Worm (Caenorhabditis elegans) whole organism, late embryonic: ENCODE results near the gene srh-98.

Experiments used
- C38D4.7 ChIP-seq: fragments of 200-800 bp; sonication (Bioruptor generic); optimal IDR thresholded peaks from 2 replicates; lab custom pipeline; 2018; ENCODE audit warnings: mild to moderate bottlenecking, missing genetic modification characterization, moderate library complexity, missing compliant biosample characterization
- F13H6.1 ChIP-seq: sonication (generic microtip); optimal IDR thresholded peaks from 2 replicates; lab custom pipeline; 2016; ENCODE audit warnings: missing genetic modification characterization, missing compliant biosample characterization
- K09A11.1 ChIP-seq: sonication (generic microtip); optimal IDR thresholded peaks from 2 replicates; lab custom pipeline; 2017; ENCODE audit warnings: antibody characterized with exemption, mild to moderate bottlenecking, missing genetic modification characterization, missing compliant biosample characterization; ENCODE audit not compliant: insufficient read depth
- T23F11.4 ChIP-seq: fragments of 200-800 bp; sonication (Bioruptor generic); optimal IDR thresholded peaks from 2 replicates; lab custom pipeline; 2018; ENCODE audit warnings: mild to moderate bottlenecking, missing genetic modification characterization, missing compliant biosample characterization
- Y22D7AL.16 ChIP-seq: sonication (generic microtip); optimal IDR thresholded peaks from 2 replicates; lab custom pipeline; 2016; ENCODE audit warnings: missing genetic modification characterization, missing compliant biosample characterization
- ceh-19 ChIP-seq: fragments of 200-800 bp; sonication (Bioruptor generic); optimal IDR thresholded peaks from 2 replicates; lab custom pipeline; 2018; ENCODE audit warnings: mild to moderate bottlenecking, missing genetic modification characterization, missing compliant biosample characterization
- ceh-24 ChIP-seq: sonication (generic microtip); optimal IDR thresholded peaks from 2 replicates; lab custom pipeline; 2016; ENCODE audit warnings: mild to moderate bottlenecking, missing genetic modification characterization, missing compliant biosample characterization
- ceh-45 ChIP-seq: fragments of 200-800 bp; sonication (Bioruptor generic); IDR thresholded peaks from 2 replicates; pipeline ENCODE4 v1.3.6; 2022; ENCODE audit warnings: missing genetic modification reagents, missing genetic modification characterization, missing compliant biosample characterization
- ceh-48 ChIP-seq: sonication (generic microtip); optimal IDR thresholded peaks from 2 replicates; lab custom pipeline; 2016; ENCODE audit warnings: missing genetic modification characterization, inconsistent platforms, missing compliant biosample characterization
- ets-4 ChIP-seq: sonication (generic microtip); optimal IDR thresholded peaks from 2 replicates; lab custom pipeline; 2016; ENCODE audit warnings: missing genetic modification characterization, missing compliant biosample characterization
- eyg-1 ChIP-seq: sonication (generic microtip); optimal IDR thresholded peaks from 2 replicates; lab custom pipeline; 2016; ENCODE audit warnings: missing genotype, missing genetic modification characterization, missing compliant biosample characterization
- fkh-10 ChIP-seq: fragments of 150-350 bp; optimal IDR thresholded peaks from 2 replicates; lab custom pipeline; 2014; ENCODE audit warnings: missing biosample characterization, missing genetic modification reagents, missing genetic modification characterization
- fkh-6 ChIP-seq: sonication (generic microtip); optimal IDR thresholded peaks from 2 replicates; lab custom pipeline; 2016; ENCODE audit warnings: missing genetic modification characterization, missing compliant biosample characterization
- gmeb-2 ChIP-seq: sonication (generic microtip); optimal IDR thresholded peaks from 2 replicates; lab custom pipeline; 2016; ENCODE audit warnings: missing genetic modification characterization, inconsistent platforms, missing compliant biosample characterization
- hlh-30 ChIP-seq: sonication (generic microtip); optimal IDR thresholded peaks from 2 replicates; lab custom pipeline; 2017; ENCODE audit warnings: antibody characterized with exemption, missing genetic modification characterization, missing compliant biosample characterization; ENCODE audit not compliant: insufficient read depth
- hlh-8 ChIP-seq: sonication (generic microtip); optimal IDR thresholded peaks from 2 replicates; lab custom pipeline; 2016; ENCODE audit warnings: missing genotype, missing genetic modification characterization, missing compliant biosample characterization
- lim-6 ChIP-seq: sonication (generic microtip); optimal IDR thresholded peaks from 2 replicates; lab custom pipeline; 2016; ENCODE audit warnings: missing genetic modification characterization, missing compliant biosample characterization
- madf-2 ChIP-seq: sonication (generic microtip); optimal IDR thresholded peaks from 2 replicates; lab custom pipeline; 2017; ENCODE audit warnings: missing genetic modification characterization, missing compliant biosample characterization
- nfya-1 ChIP-seq: sonication (generic microtip); optimal IDR thresholded peaks from 2 replicates; lab custom pipeline; 2017; ENCODE audit warnings: missing genetic modification characterization, mild to moderate bottlenecking, missing compliant biosample characterization, antibody characterized with exemption, moderate library complexity
- nhr-11 ChIP-seq: fragments of 150-350 bp; optimal IDR thresholded peaks from 2 replicates; lab custom pipeline; 2014; ENCODE audit warnings: missing biosample characterization, missing genetic modification characterization
- nhr-232 ChIP-seq: sonication (generic microtip); optimal IDR thresholded peaks from 2 replicates; lab custom pipeline; 2016; ENCODE audit warnings: missing genetic modification characterization, missing compliant biosample characterization
- npax-4 ChIP-seq: sonication (generic microtip); optimal IDR thresholded peaks from 2 replicates; lab custom pipeline; 2016; ENCODE audit warnings: missing genetic modification characterization, missing compliant biosample characterization
- pag-3 ChIP-seq: sonication (generic microtip); optimal IDR thresholded peaks from 2 replicates; lab custom pipeline; 2016; ENCODE audit warnings: missing compliant biosample characterization, missing genetic modification characterization, borderline replicate concordance
- pha-2 ChIP-seq: sonication (generic microtip); optimal IDR thresholded peaks from 2 replicates; lab custom pipeline; 2017; ENCODE audit warnings: mild to moderate bottlenecking, missing genetic modification characterization, missing compliant biosample characterization
- pha-4 ChIP-seq: fragments of 150-350 bp; optimal IDR thresholded peaks from 2 replicates; lab custom pipeline; 2018; ENCODE audit warnings: missing biosample characterization, missing genetic modification reagents, missing genetic modification characterization
- pqm-1 ChIP-seq: sonication (generic microtip); optimal IDR thresholded peaks from 2 replicates; lab custom pipeline; 2016; ENCODE audit warnings: missing genetic modification characterization, missing compliant biosample characterization
- rnt-1 ChIP-seq: sonication (generic microtip); optimal IDR thresholded peaks from 2 replicates; lab custom pipeline; 2016; ENCODE audit warnings: missing genetic modification characterization, missing compliant biosample characterization
- sox-2 ChIP-seq: fragments of 200-800 bp; sonication (Bioruptor generic); IDR thresholded peaks from 2 replicates; pipeline ENCODE4 v1.3.6; 2022; ENCODE audit warnings: missing genetic modification reagents, missing genetic modification characterization, missing compliant biosample characterization
- syd-9 ChIP-seq: sonication (generic microtip); optimal IDR thresholded peaks from 2 replicates; lab custom pipeline; 2016; ENCODE audit warnings: mild to moderate bottlenecking, missing genetic modification characterization, moderate library complexity, missing compliant biosample characterization
- tbx-2 ChIP-seq: sonication (generic microtip); optimal IDR thresholded peaks from 2 replicates; lab custom pipeline; 2016; ENCODE audit warnings: missing genetic modification characterization, missing compliant biosample characterization
- tbx-7 ChIP-seq: sonication (generic microtip); optimal IDR thresholded peaks from 2 replicates; lab custom pipeline; 2016; ENCODE audit warnings: missing genotype, missing genetic modification characterization, missing compliant biosample characterization
- unc-3 ChIP-seq, 2 experiments: fragments of 200-800 bp in 1 of 2; sonication (Bioruptor generic) in 1 of 2; sonication (generic microtip) in 1 of 2; conservative IDR thresholded peaks in 1 of 2; optimal IDR thresholded peaks in 1 of 2; 2 replicates each; pipeline versions ENCODE4 v1.3.6 to Lab custom; 2016 to 2022; ENCODE audit warnings: missing compliant biosample characterization in 2 of 2, missing genetic modification characterization in 2 of 2, missing genetic modification reagents in 1 of 2
- unc-42 ChIP-seq: sonication (generic microtip); optimal IDR thresholded peaks from 2 replicates; lab custom pipeline; 2016; ENCODE audit warnings: missing genotype, missing genetic modification characterization, missing compliant biosample characterization
- unc-55 ChIP-seq: sonication (generic microtip); optimal IDR thresholded peaks from 2 replicates; lab custom pipeline; 2017; ENCODE audit warnings: missing biosample characterization, missing genetic modification reagents, missing genetic modification characterization

Gene srh-98

DNA sequence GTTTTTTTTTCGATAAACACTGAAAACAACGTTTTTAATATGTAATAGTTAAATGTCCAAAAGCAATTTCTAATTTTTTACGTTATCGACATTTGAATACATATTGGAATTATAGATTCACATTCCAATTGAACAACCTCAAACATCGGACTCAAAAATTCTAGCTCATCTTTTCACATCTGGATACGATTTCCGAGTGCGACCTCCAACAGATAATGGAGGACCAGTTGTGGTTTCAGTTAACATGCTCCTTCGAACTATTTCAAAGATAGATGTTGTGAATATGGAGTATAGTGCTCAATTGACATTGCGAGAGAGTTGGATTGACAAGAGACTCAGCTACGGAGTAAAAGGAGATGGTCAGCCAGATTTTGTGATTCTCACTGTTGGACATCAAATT is 15.5 kb downstream of the srh-98 start (continued):
- TF ChIP-seq unc-42 (tag; lab: Kevin White, UChicago), result no peak

DNA sequence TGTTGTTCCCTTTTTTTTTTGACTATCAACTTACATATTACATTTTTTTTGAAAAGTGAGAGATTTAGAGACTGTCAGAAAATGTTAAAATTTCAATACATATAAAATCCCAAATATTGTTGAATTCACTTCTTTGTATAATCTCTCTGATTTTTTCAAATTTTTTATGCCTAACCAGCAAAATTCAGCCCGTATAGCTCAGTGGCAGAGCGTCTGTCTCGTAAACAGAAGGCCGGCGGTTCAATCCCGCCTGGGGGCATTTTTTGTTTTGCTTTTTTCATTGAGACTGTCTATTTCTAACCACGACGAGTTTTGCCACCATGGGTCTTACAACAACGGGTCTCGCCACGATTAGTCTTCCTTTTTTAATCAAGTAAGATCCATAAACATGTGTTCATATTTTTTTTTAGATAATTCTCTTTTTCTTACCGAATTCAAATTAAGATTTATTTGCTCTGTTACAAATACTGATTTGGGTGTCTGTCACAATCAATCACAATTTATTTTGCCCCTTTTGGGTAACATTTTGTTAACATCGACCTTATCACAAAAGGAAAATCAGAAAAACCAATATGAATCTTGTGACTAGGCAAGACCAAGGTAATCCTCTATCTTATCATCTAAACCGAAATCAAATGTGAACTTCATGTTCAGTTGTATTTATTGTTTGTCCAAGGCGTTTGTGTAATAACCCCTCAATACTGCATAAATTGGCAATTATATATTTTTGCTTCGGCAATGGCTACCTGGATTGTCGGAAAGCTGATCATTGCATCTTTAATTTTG is 16.4 kb downstream of the srh-98 start, which contains the start of gene glc-1:
Gene glc-1 (plus strand): TSS at position 663 of the 786 bp plus-strand sequence.
- no peak for TF ChIP-seq eyg-1 (tag; lab: Kevin White, UChicago)
- no peak for TF ChIP-seq T23F11.4 (GFP tag; lab: Kevin White, UChicago)
- TF ChIP-seq ceh-48, result no peak
- TF ChIP-seq npax-4 (tag; lab: Kevin White, UChicago), result no peak
- no peak for TF ChIP-seq nhr-232 (tag; lab: Kevin White, UChicago)
- no peak for TF ChIP-seq nhr-11
- TF ChIP-seq rnt-1 (tag; lab: Kevin White, UChicago), result no peak
- no peak for TF ChIP-seq nfya-1 (tag; lab: Kevin White, UChicago)
- no peak for TF ChIP-seq pag-3
- TF ChIP-seq ceh-45, result no peak
- no peak for TF ChIP-seq K09A11.1 (tag; lab: Kevin White, UChicago)

DNA sequence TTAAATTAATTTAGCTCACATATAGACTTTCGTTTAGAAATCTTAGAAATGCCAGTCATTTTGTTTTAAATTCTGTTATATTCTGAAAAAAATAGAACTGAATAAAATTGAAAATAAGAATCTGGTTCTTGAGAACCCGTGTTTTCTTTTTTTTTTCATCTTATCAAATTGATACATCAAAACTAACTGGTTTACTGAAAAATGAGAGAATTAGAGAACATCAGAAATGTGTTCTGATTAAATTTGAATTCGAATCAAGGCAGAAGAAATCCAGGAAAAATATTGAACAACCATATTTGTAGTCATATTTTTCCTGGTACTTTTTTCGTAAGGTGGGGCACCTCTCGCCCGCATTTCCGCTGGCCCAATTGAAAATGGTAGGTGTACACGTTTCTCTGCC is 17.0 kb downstream of the srh-98 start, which contains the start of gene F11A5.15:
Gene F11A5.15 (minus strand): TSS at position 101 of the 400 bp plus-strand sequence.
- TF ChIP-seq unc-55 (GFP tag; lab: Kevin White, UChicago), result no peak
- TF ChIP-seq Y22D7AL.16 (tag; lab: Kevin White, UChicago), result no peak
- TF ChIP-seq pha-2 (tag; lab: Kevin White, UChicago), result no peak
- no peak for TF ChIP-seq nfya-1 (tag; lab: Kevin White, UChicago)
- TF ChIP-seq pag-3, result no peak
- TF ChIP-seq tbx-2, result no peak
- TF ChIP-seq fkh-10, result no peak
- TF ChIP-seq fkh-6 (tag; lab: Kevin White, UChicago), result no peak
- TF ChIP-seq npax-4 (tag; lab: Kevin White, UChicago), result no peak
- no peak for TF ChIP-seq ceh-19 (GFP tag; lab: Kevin White, UChicago)
- no peak for TF ChIP-seq sox-2 (GFP tag; lab: Robert Waterston, UW)
- no peak for TF ChIP-seq pha-4 (tag; lab: Kevin White, UChicago)
- no peak for TF ChIP-seq hlh-30

DNA sequence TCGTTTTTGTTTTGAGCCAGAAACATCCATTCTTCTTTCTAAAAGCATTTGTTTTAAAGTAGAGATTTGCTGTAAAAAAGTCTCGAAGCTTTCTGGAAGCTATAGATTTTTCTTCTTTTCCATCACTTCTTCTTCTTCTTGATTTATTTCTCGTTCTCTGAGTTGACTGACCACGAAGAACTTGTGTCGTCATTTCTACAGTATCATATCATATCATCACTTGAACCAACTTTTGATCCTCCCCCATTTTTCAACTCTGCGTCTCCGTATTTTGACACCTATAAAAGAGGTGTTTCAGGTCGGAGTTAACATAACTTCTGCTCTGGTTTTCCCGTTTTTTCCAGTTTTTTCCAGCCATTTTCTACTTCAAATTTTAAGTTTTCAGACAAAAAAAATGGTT is 21.0 kb downstream of the srh-98 start, which contains the start of gene F11A5.9:
Gene F11A5.9 (plus strand): TSS at position 386 of the 400 bp plus-strand sequence.
- TF ChIP-seq nhr-232 (tag; lab: Kevin White, UChicago) (no peak), gmeb-2 (tag; lab: Kevin White, UChicago) (no peak), npax-4 (tag; lab: Kevin White, UChicago) (no peak), tbx-2 (no peak), nhr-11 (no peak), pag-3 (no peak), madf-2 (tag; lab: Kevin White, UChicago) (no peak), hlh-8 (tag; lab: Kevin White, UChicago) (no peak), lim-6 (no peak), ceh-24 (tag; lab: Kevin White, UChicago) (no peak), C38D4.7 (GFP tag; lab: Kevin White, UChicago) (no peak), tbx-7 (tag; lab: Kevin White, UChicago) (no peak), syd-9 (tag; lab: Kevin White, UChicago) (no peak), unc-3 (GFP tag; conservative IDR thresholded peaks at IDR 0.05; lab: Robert Waterston, UW) (no peak), unc-3 (tag; optimal IDR thresholded peaks at IDR 0.05; lab: Kevin White, UChicago) (no peak), pqm-1 (tag; lab: Kevin White, UChicago) (no peak), F13H6.1 (tag; lab: Kevin White, UChicago) (no peak), ets-4 (tag; lab: Kevin White, UChicago) (no peak)
